Fruit fly (Drosophila melanogaster): Measurements from ENCODE around the gene Adgf-A.

dm6 chr3L:17791467-17791494, 27.3 kb upstream of the Adgf-A start, which contains the start of gene CG42815:
- TF ChIP-seq Myc (optimal IDR thresholded peaks at IDR 0.05): no peak
- no peak for TF ChIP-seq psq (optimal IDR thresholded peaks at IDR 0.05)

Measured in Kc167 (cell line).